Fruit fly (Drosophila melanogaster) whole organism, embryonic: ENCODE results near the gene CG10694.
A peak's percentile ranks its signal among the peaks of the same experiment; 100 is the strongest.

Experiments
- Antp ChIP-seq: fragments of 200-800 bp; sonication (Bioruptor generic); optimal IDR thresholded peaks from 3 replicates; lab custom pipeline; 2016; ENCODE audit warnings: missing biosample characterization, missing genetic modification characterization
- CG11560 ChIP-seq: fragments of 200-800 bp; sonication (Bioruptor generic); IDR thresholded peaks from 3 replicates; pipeline ENCODE4 v1.3.6; 2022; ENCODE audit warnings: missing biosample characterization, missing genetic modification characterization
- CG12071 ChIP-seq: fragments of 200-800 bp; sonication (Bioruptor generic); optimal IDR thresholded peaks from 3 replicates; lab custom pipeline; 2018; ENCODE audit warnings: missing biosample characterization, mild to moderate bottlenecking, missing genetic modification characterization
- CG12659 ChIP-seq: fragments of 200-800 bp; sonication (Bioruptor generic); optimal IDR thresholded peaks from 3 replicates; lab custom pipeline; 2017; ENCODE audit warnings: mild to moderate bottlenecking, missing biosample characterization, missing genetic modification reagents, missing genetic modification characterization
- CG12769 ChIP-seq: fragments of 200-800 bp; sonication (Bioruptor generic); optimal IDR thresholded peaks from 2 replicates; lab custom pipeline; 2019; ENCODE audit warnings: missing biosample characterization, mild to moderate bottlenecking, missing genetic modification characterization, moderate library complexity
- CG13296 ChIP-seq: fragments of 200-800 bp; sonication (Bioruptor generic); optimal IDR thresholded peaks from 3 replicates; lab custom pipeline; 2018; ENCODE audit warnings: missing biosample characterization, mild to moderate bottlenecking, missing genetic modification characterization
- CG14050 ChIP-seq: fragments of 200-800 bp; sonication (Bioruptor generic); IDR thresholded peaks from 3 replicates; pipeline ENCODE4 v1.3.6; 2022; ENCODE audit warnings: missing biosample characterization, missing genetic modification characterization
- CG16815 ChIP-seq: fragments of 200-800 bp; sonication (Bioruptor generic); optimal IDR thresholded peaks from 3 replicates; lab custom pipeline; 2017; ENCODE audit warnings: missing biosample characterization, mild to moderate bottlenecking, missing genetic modification characterization
- CG17829 ChIP-seq: fragments of 200-800 bp; optimal IDR thresholded peaks from 2 replicates; lab custom pipeline; 2019; ENCODE audit warnings: missing biosample characterization, mild to moderate bottlenecking, missing genetic modification characterization, moderate library complexity
- CG2120 ChIP-seq: fragments of 200-800 bp; sonication (Bioruptor generic); optimal IDR thresholded peaks from 3 replicates; lab custom pipeline; 2016; ENCODE audit warnings: missing biosample characterization, missing genetic modification characterization
- CG2129 ChIP-seq: fragments of 200-800 bp; sonication (Bioruptor generic); IDR thresholded peaks from 2 replicates; pipeline ENCODE4 v1.3.6; 2022; ENCODE audit warnings: missing biosample characterization, missing genetic modification characterization; ENCODE audit not compliant: partially characterized antibody
- CG33213 ChIP-seq: fragments of 200-800 bp; sonication (Bioruptor generic); optimal IDR thresholded peaks from 3 replicates; lab custom pipeline; 2016; ENCODE audit warnings: missing biosample characterization, missing genetic modification characterization
- CG34376 ChIP-seq: fragments of 200-800 bp; sonication (Bioruptor generic); optimal IDR thresholded peaks from 2 replicates; lab custom pipeline; 2018; ENCODE audit warnings: missing biosample characterization, mild to moderate bottlenecking, missing genetic modification characterization
- CG34422 ChIP-seq: fragments of 200-800 bp; sonication (Bioruptor generic); IDR thresholded peaks from 3 replicates; pipeline ENCODE4 v1.3.6; 2022; ENCODE audit warnings: missing biosample characterization, missing genetic modification characterization
- CG4730 ChIP-seq: fragments of 200-800 bp; sonication (Bioruptor generic); IDR thresholded peaks from 2 replicates; pipeline ENCODE4 v1.3.6; 2022; ENCODE audit warnings: missing biosample characterization, missing genetic modification characterization
- CG6765 ChIP-seq: fragments of 200-800 bp; sonication (Bioruptor generic); optimal IDR thresholded peaks from 3 replicates; lab custom pipeline; 2017; ENCODE audit warnings: missing biosample characterization, mild to moderate bottlenecking, missing genetic modification characterization
- CG6791 ChIP-seq: fragments of 200-800 bp; sonication (Bioruptor generic); IDR thresholded peaks from 3 replicates; pipeline ENCODE4 v1.3.6; 2022; ENCODE audit warnings: missing biosample characterization, missing genetic modification characterization; ENCODE audit not compliant: partially characterized antibody
- Dp ChIP-seq: fragments of 200-800 bp; sonication (Bioruptor generic); optimal IDR thresholded peaks from 2 replicates; lab custom pipeline; 2018; ENCODE audit warnings: missing biosample characterization, mild to moderate bottlenecking, missing genetic modification characterization, moderate library complexity
- Elba2 ChIP-seq: fragments of 200-800 bp; sonication (Bioruptor generic); optimal IDR thresholded peaks from 3 replicates; lab custom pipeline; 2016; ENCODE audit warnings: missing biosample characterization, missing genetic modification characterization
- Gsc ChIP-seq: fragments of 200-800 bp; sonication (Bioruptor generic); IDR thresholded peaks from 2 replicates; pipeline ENCODE4 v1.3.6; 2022; ENCODE audit warnings: missing biosample characterization, missing genetic modification characterization
- HLH4C ChIP-seq: fragments of 200-800 bp; sonication (Bioruptor generic); IDR thresholded peaks from 3 replicates; pipeline ENCODE4 v1.3.6; 2022; ENCODE audit warnings: missing biosample characterization, missing genetic modification characterization; ENCODE audit not compliant: partially characterized antibody
- Hand ChIP-seq: fragments of 200-800 bp; sonication (Bioruptor generic); optimal IDR thresholded peaks from 2 replicates; lab custom pipeline; 2017; ENCODE audit warnings: mild to moderate bottlenecking, missing biosample characterization, missing genetic modification reagents, missing genetic modification characterization
- MBD-R2 ChIP-seq: fragments of 200-800 bp; sonication (Bioruptor generic); IDR thresholded peaks from 2 replicates; pipeline ENCODE4 v1.3.6; 2022; ENCODE audit warnings: missing biosample characterization, missing genetic modification characterization
- MTF-1 ChIP-seq: fragments of 200-800 bp; sonication (Bioruptor generic); optimal IDR thresholded peaks from 2 replicates; lab custom pipeline; 2018; ENCODE audit warnings: missing biosample characterization, mild to moderate bottlenecking, missing genetic modification characterization, borderline replicate concordance
- Max ChIP-seq: fragments of 200-800 bp; sonication (Bioruptor generic); optimal IDR thresholded peaks from 2 replicates; lab custom pipeline; 2016; ENCODE audit warnings: missing biosample characterization, mild to moderate bottlenecking, missing genetic modification characterization
- NC2β ChIP-seq: fragments of 200-800 bp; sonication (Bioruptor generic); optimal IDR thresholded peaks from 2 replicates; lab custom pipeline; 2016; ENCODE audit warnings: missing biosample characterization, missing genetic modification characterization
- NK7.1 ChIP-seq: fragments of 200-800 bp; sonication (Bioruptor generic); optimal IDR thresholded peaks from 3 replicates; lab custom pipeline; 2016; ENCODE audit warnings: missing biosample characterization, missing genetic modification characterization
- Oli ChIP-seq: fragments of 200-800 bp; sonication (Bioruptor generic); optimal IDR thresholded peaks from 2 replicates; lab custom pipeline; 2018; ENCODE audit warnings: missing biosample characterization, mild to moderate bottlenecking, missing genetic modification characterization, moderate library complexity
- Pdp1 ChIP-seq, 2 experiments: fragments of 200-800 bp; sonication (Bioruptor generic); optimal IDR thresholded peaks; 3 replicates each; lab custom pipeline; 2016; ENCODE audit warnings: missing biosample characterization in 2 of 2, missing genetic modification characterization in 2 of 2, mild to moderate bottlenecking in 1 of 2, moderate library complexity in 1 of 2
- al ChIP-seq: fragments of 200-800 bp; sonication (Bioruptor generic); IDR thresholded peaks from 2 replicates; pipeline ENCODE4 v1.3.6; 2022; ENCODE audit warnings: missing biosample characterization, missing genetic modification characterization
- ato ChIP-seq: fragments of 200-800 bp; sonication (Bioruptor generic); IDR thresholded peaks from 2 replicates; pipeline ENCODE4 v1.3.6; 2022; ENCODE audit warnings: missing biosample characterization, missing genetic modification characterization; ENCODE audit not compliant: partially characterized antibody
- bigmax ChIP-seq: fragments of 200-800 bp; sonication (Bioruptor generic); optimal IDR thresholded peaks from 2 replicates; lab custom pipeline; 2018; ENCODE audit warnings: missing biosample characterization, mild to moderate bottlenecking, missing genetic modification characterization
- br ChIP-seq: fragments of >200 bp; optimal IDR thresholded peaks from 2 replicates; lab custom pipeline; 2017
- disco-r ChIP-seq: fragments of 200-800 bp; sonication (Bioruptor generic); optimal IDR thresholded peaks from 2 replicates; lab custom pipeline; 2016; ENCODE audit warnings: missing biosample characterization, missing genetic modification characterization
- gro ChIP-seq: fragments of 200-800 bp; sonication (Bioruptor generic); optimal IDR thresholded peaks from 2 replicates; lab custom pipeline; 2016; ENCODE audit warnings: missing biosample characterization, missing genetic modification characterization
- gt ChIP-seq: fragments of 200-800 bp; sonication (Bioruptor generic); IDR thresholded peaks from 2 replicates; pipeline ENCODE4 v1.3.6; 2022; ENCODE audit warnings: missing biosample characterization, missing genetic modification characterization
- ham ChIP-seq: fragments of 200-800 bp; sonication (Bioruptor generic); IDR thresholded peaks from 2 replicates; pipeline ENCODE4 v1.3.6; 2022; ENCODE audit warnings: missing biosample characterization, missing genetic modification characterization
- hb ChIP-seq: fragments of 200-800 bp; sonication (Bioruptor generic); IDR thresholded peaks from 3 replicates; pipeline ENCODE4 v1.3.6; 2022; ENCODE audit warnings: missing biosample characterization, missing genetic modification characterization; ENCODE audit not compliant: partially characterized antibody
- jigr1 ChIP-seq: fragments of 200-800 bp; sonication (Bioruptor generic); IDR thresholded peaks from 3 replicates; pipeline ENCODE4 v1.3.6; 2022; ENCODE audit warnings: missing biosample characterization, missing genetic modification characterization
- kah ChIP-seq: fragments of 200-800 bp; sonication (Bioruptor generic); optimal IDR thresholded peaks from 2 replicates; lab custom pipeline; 2018; ENCODE audit warnings: missing biosample characterization, mild to moderate bottlenecking, missing genetic modification characterization
- kay ChIP-seq: fragments of 200-800 bp; sonication (Bioruptor generic); optimal IDR thresholded peaks from 2 replicates; lab custom pipeline; 2016; ENCODE audit warnings: missing biosample characterization, missing genetic modification characterization
- lab ChIP-seq: fragments of 200-800 bp; sonication (Bioruptor generic); optimal IDR thresholded peaks from 3 replicates; lab custom pipeline; 2017; ENCODE audit warnings: missing biosample characterization, missing genetic modification characterization, mild to moderate bottlenecking, moderate library complexity, missing genetic modification reagents
- mirr ChIP-seq: fragments of 200-800 bp; sonication (Bioruptor generic); optimal IDR thresholded peaks from 3 replicates; lab custom pipeline; 2018; ENCODE audit warnings: missing biosample characterization, mild to moderate bottlenecking, missing genetic modification characterization
- nerfin-1 ChIP-seq: fragments of 200-800 bp; sonication (Bioruptor generic); optimal IDR thresholded peaks from 3 replicates; lab custom pipeline; 2019; ENCODE audit warnings: missing biosample characterization, mild to moderate bottlenecking, missing genetic modification characterization, moderate library complexity
- sisA ChIP-seq: fragments of 200-800 bp; sonication (Bioruptor generic); IDR thresholded peaks from 2 replicates; pipeline ENCODE4 v1.3.6; 2022; ENCODE audit warnings: missing biosample characterization, missing genetic modification characterization
- sna ChIP-seq: fragments of 200-800 bp; sonication (Bioruptor generic); IDR thresholded peaks from 2 replicates; pipeline ENCODE4 v1.3.6; 2022; ENCODE audit warnings: missing biosample characterization, missing genetic modification characterization; ENCODE audit not compliant: partially characterized antibody
- sug ChIP-seq: fragments of 200-800 bp; optimal IDR thresholded peaks from 2 replicates; lab custom pipeline; 2019; ENCODE audit warnings: missing biosample characterization, mild to moderate bottlenecking, missing genetic modification characterization, moderate library complexity
- tll ChIP-seq, 2 experiments: fragments of 200-800 bp in 1 of 2; fragments of >200 bp in 1 of 2; sonication (Bioruptor generic) in 1 of 2; optimal IDR thresholded peaks; 2 replicates each; lab custom pipeline; 2017 to 2019; ENCODE audit warnings: missing biosample characterization in 2 of 2, missing genetic modification characterization in 2 of 2, mild to moderate bottlenecking in 1 of 2, moderate library complexity in 1 of 2
- zfh1 ChIP-seq: fragments of 200-800 bp; sonication (Bioruptor generic); IDR thresholded peaks from 3 replicates; pipeline ENCODE4 v1.3.6; 2022; ENCODE audit warnings: missing biosample characterization, missing genetic modification characterization

The CG10694 gene

DNA sequence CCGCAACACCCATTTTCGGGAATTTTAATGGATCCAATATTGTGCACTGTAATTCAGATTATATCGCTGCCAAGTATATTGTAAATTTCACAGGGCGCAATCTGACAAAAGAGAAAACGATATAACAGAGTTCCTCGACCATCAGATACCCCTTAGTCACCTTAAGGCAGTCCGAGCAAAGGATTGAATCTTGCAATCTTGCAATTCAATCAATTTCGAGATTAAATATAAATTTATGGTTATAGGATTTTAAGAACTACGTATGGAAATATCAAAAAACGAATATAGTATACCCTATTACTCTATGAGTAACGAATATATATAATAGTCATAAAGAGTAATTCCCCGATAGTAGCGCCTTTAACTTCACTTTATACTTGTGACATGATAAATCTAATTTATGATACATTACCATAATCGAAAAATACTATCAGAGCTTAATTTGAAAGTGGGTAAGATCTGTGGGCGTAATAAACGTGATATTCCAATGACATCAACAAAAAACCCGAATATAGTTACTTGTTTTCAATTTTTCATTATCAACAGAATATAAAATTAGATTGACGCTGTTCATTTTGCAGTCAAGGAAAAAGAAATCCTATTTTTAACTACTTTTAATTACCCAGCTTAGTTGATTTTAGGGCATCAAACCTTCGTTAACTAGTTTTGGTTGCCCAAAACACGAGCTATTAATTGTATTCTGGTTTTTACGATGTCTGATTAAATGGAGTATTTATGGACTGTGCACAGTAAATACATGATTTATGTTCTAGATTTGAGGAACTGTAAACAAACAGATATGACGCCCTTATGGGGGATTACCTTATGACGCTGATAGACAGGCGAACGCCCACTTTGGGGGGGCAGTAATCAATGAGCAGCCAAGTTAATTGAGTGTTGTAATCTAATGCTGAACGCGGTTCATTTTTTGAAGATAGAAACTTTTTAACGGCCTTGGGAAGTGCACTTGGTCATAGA is 31.6 kb downstream of the CG10694 start (continued):
- TF ChIP-seq kah (GFP tag; lab: Kevin White, UChicago) (no peak), NC2β (GFP tag; lab: Kevin White, UChicago) (no peak), CG6791 (GFP tag; lab: Robert Waterston, UW) (no peak), sisA (GFP tag; lab: Robert Waterston, UW) (no peak), CG12659 (GFP tag; lab: Kevin White, UChicago) (no peak), CG11560 (tag; lab: Robert Waterston, UW) (no peak), Max (GFP tag; lab: Kevin White, UChicago) (no peak), lab (GFP tag; lab: Kevin White, UChicago) (peak; percentile 52), CG12769 (tag; lab: Kevin White, UChicago) (no peak), br (lab: Kevin White, UChicago) (no peak), CG14050 (GFP tag; lab: Robert Waterston, UW) (no peak), Dp (GFP tag; lab: Kevin White, UChicago) (no peak), Gsc (no peak), sug (tag; lab: Kevin White, UChicago) (peak; percentile 96), ato (GFP tag; lab: Robert Waterston, UW) (no peak), CG4730 (GFP tag; lab: Robert Waterston, UW) (no peak), CG17829 (tag; lab: Kevin White, UChicago) (no peak), HLH4C (GFP tag; lab: Robert Waterston, UW) (no peak), ham (GFP tag; lab: Robert Waterston, UW) (no peak), zfh1 (GFP tag; lab: Robert Waterston, UW) (no peak), CG33213 (no peak), MBD-R2 (GFP tag; lab: Robert Waterston, UW) (no peak), Antp (GFP tag; lab: Kevin White, UChicago) (no peak), CG6765 (GFP tag; lab: Kevin White, UChicago) (no peak), hb (no peak), gro (peak; percentile 33), bigmax (no peak), CG13296 (GFP tag; lab: Kevin White, UChicago) (peak; percentile 20), Oli (tag; lab: Kevin White, UChicago) (no peak), CG34422 (GFP tag; lab: Robert Waterston, UW) (no peak), CG2120 (GFP tag; lab: Kevin White, UChicago) (no peak), CG34376 (GFP tag; lab: Kevin White, UChicago) (peak; percentile 84), al (GFP tag; lab: Robert Waterston, UW) (no peak), sna (GFP tag; lab: Robert Waterston, UW) (no peak), tll (GFP tag; optimal IDR thresholded peaks at IDR 0.05; lab: Kevin White, UChicago) (no peak), MTF-1 (GFP tag; lab: Kevin White, UChicago) (no peak), CG12071 (GFP tag; lab: Kevin White, UChicago) (peak; percentile 25), NK7.1 (GFP tag; lab: Kevin White, UChicago) (no peak), kay (GFP tag; lab: Kevin White, UChicago) (no peak), mirr (GFP tag; lab: Kevin White, UChicago) (peak; percentile 72), Hand (GFP tag; lab: Kevin White, UChicago) (no peak), nerfin-1 (tag; lab: Kevin White, UChicago) (no peak), Pdp1 (GFP tag; optimal IDR thresholded peaks at IDR 0.05; lab: Kevin White, UChicago) (peak in 1 of 2 experiments; percentile 9), CG2129 (GFP tag; lab: Robert Waterston, UW) (no peak), gt (GFP tag; lab: Robert Waterston, UW) (no peak), jigr1 (GFP tag; lab: Robert Waterston, UW) (no peak), Elba2 (GFP tag; lab: Kevin White, UChicago) (no peak), disco-r (GFP tag; lab: Kevin White, UChicago) (no peak), CG16815 (GFP tag; lab: Kevin White, UChicago) (no peak)
